Fruit fly (Drosophila melanogaster): ENCODE results near the gene CG6244.
A peak's percentile ranks its signal among the peaks of the same experiment; 100 is the strongest.

CG6244 gene

DNA sequence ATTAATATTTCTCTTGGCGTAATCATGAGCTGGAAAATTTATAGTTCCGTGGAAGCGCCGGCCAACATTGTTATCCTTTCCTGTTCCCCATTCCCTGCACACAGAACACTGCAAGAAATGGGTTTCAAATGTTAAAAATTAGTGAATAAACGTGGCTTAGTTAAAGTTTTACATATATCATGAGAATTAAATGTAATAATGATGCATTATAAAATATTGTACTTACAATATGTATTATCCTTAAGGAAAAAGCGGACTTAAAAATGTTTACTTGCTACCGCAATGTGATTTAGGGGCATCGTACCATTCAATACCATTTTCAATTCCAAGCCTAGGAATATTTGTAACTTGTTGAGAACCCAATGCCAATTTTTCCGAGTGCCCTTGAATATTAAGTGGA, 5.5 kb upstream of the CG6244 start (continued):
- TF ChIP-seq CG10979 (tag; optimal IDR thresholded peaks at IDR 0.05) (peak; percentile 31), CG3163 (GFP tag; optimal IDR thresholded peaks at IDR 0.05) (no peak), CG7786 (GFP tag; optimal IDR thresholded peaks at IDR 0.05) (no peak)

DNA sequence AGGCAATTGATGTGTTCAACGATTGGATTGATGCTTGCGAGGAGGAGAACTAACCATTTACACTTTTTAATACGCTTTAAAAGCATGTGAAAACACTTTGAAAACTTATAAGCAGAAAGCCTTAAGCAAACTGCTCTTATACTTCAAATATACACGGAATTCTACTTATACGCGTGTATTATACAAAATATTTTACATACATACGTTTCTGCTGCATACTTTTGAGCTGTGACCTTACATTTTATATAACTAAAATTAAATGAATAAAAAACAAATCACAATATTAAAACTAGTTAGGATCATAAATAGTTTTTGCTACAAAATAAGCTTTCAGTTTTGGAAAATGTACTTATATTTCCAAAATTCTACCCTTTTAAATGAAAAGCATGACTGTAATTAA, 545 bp downstream of the CG6244 start:
- no peak for TF ChIP-seq ci (GFP tag; IDR thresholded peaks at IDR 0.05)
- no peak for TF ChIP-seq Dp (GFP tag; optimal IDR thresholded peaks at IDR 0.05)
- 0 out of 3 replicates have a peak, but pooled peaks have one; percentile 5 for TF ChIP-seq CG7963 (GFP tag; IDR thresholded peaks at IDR 0.05; ENCODE audit: partially characterized antibody)
- TF ChIP-seq amos (GFP tag; IDR thresholded peaks at IDR 0.05; ENCODE audit: partially characterized antibody): peak; percentile 44
- TF ChIP-seq CG15479 (GFP tag; optimal IDR thresholded peaks at IDR 0.05): no peak
- TF ChIP-seq Pdp1 (GFP tag; optimal IDR thresholded peaks at IDR 0.05): peak in 1 of 2 experiments; percentile 91
- TF ChIP-seq CG1647 (GFP tag; optimal IDR thresholded peaks at IDR 0.05): no peak
- TF ChIP-seq Nf-YB (GFP tag; optimal IDR thresholded peaks at IDR 0.05): no peak
- TF ChIP-seq Atf-2 (GFP tag; optimal IDR thresholded peaks at IDR 0.05): no peak
- peak; percentile 60 for TF ChIP-seq CTCF (GFP tag; optimal IDR thresholded peaks at IDR 0.05)
- no peak for TF ChIP-seq nmo (GFP tag; optimal IDR thresholded peaks at IDR 0.05)
- no peak for TF ChIP-seq CG14014 (GFP tag; IDR thresholded peaks at IDR 0.05)
- peak; percentile 68 for TF ChIP-seq CG2199 (GFP tag; IDR thresholded peaks at IDR 0.05)
- TF ChIP-seq h (optimal IDR thresholded peaks at IDR 0.05): no peak
- no peak for TF ChIP-seq YL-1 (GFP tag; optimal IDR thresholded peaks at IDR 0.05)
- TF ChIP-seq stwl (tag; optimal IDR thresholded peaks at IDR 0.05): peak; percentile 30
- no peak for TF ChIP-seq CG9437 (GFP tag; optimal IDR thresholded peaks at IDR 0.05)
- TF ChIP-seq bbx (GFP tag; IDR thresholded peaks at IDR 0.05; ENCODE audit: partially characterized antibody): 0 out of 2 replicates have a peak, but pooled peaks have one; percentile 12
- no peak for TF ChIP-seq CG31441 (GFP tag; IDR thresholded peaks at IDR 0.05)
- peak; percentile 42 for TF ChIP-seq Bgb (GFP tag; IDR thresholded peaks at IDR 0.05; ENCODE audit: partially characterized antibody)
- no peak for TF ChIP-seq ham (GFP tag; IDR thresholded peaks at IDR 0.05)
- TF ChIP-seq CG2202 (tag; optimal IDR thresholded peaks at IDR 0.05): no peak

DNA sequence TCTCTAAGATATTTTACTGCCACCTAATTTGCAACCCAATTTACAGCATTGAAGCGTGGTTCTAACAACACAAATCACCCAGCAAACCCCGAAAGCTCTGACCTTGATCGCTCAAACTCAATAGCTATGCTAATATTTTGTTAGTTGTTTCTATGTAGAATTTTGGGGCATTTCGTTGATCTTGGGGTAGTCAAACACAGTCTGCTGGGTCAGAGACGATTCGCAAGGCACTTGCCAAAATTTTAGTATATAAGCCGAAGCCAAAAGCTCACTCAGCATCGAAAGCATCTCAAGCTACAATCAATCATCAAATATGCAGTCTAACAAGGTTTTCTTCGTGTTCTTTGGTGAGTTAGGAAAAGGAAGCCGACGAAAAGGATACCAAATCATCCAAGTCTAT, 1.1 kb downstream of the CG6244 start, which contains the start of gene CG13445:
CG13445 (plus strand) TSS at position 301 of the 400 bp plus-strand sequence.
- no peak for TF ChIP-seq Chrac-16 (GFP tag; optimal IDR thresholded peaks at IDR 0.05)
- TF ChIP-seq Med (GFP tag): peak; percentile 57
- TF ChIP-seq sim (GFP tag; IDR thresholded peaks at IDR 0.05): 0 out of 2 replicates have a peak, but pooled peaks have one; percentile 3
- TF ChIP-seq ro (GFP tag; IDR thresholded peaks at IDR 0.05): no peak

DNA sequence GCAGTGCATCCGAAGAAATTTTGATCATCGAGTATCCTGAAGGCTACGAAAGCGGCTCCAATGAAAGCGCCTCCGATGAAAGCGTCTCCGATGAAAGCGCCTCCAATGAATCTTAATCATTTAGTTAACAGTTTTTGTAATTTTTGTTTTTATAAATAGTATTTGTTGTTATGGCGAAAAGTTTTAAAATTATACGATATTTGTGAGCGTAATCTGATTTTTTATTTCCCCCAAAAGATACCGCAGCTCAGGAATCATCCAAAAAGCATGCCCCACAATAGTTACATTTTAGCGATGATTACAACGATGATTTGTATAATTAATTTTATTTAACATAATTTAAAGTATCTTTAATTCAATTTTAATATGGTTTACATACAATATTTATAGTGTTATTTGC, 1.6 kb downstream of the CG6244 start:
- TF ChIP-seq CG13287 (GFP tag; IDR thresholded peaks at IDR 0.05; ENCODE audit: partially characterized antibody): peak; percentile 32; the same call in 1 of the 2 replicates
- peak; percentile 62 for TF ChIP-seq sens (GFP tag)
- TF ChIP-seq unc-4 (GFP tag; IDR thresholded peaks at IDR 0.05; ENCODE audit: partially characterized antibody): peak; percentile 27; the same call in 1 of the 2 replicates
- peak; percentile 33 for TF ChIP-seq BEAF-32 (GFP tag; optimal IDR thresholded peaks at IDR 0.05)
- TF ChIP-seq CG9437 (GFP tag; optimal IDR thresholded peaks at IDR 0.05): no peak
- TF ChIP-seq Scr (GFP tag; IDR thresholded peaks at IDR 0.05; ENCODE audit: partially characterized antibody): peak; percentile 43
- TF ChIP-seq HLH4C (GFP tag; IDR thresholded peaks at IDR 0.05; ENCODE audit: partially characterized antibody): 0 out of 3 replicates have a peak, but pooled peaks have one; percentile 24
- TF ChIP-seq lola (GFP tag; optimal IDR thresholded peaks at IDR 0.05): peak in 1 of 3 experiments; percentile 39
- no peak for TF ChIP-seq fu2 (GFP tag; optimal IDR thresholded peaks at IDR 0.05)
- no peak for TF ChIP-seq sna (GFP tag; IDR thresholded peaks at IDR 0.05; ENCODE audit: partially characterized antibody)

Data from whole organism, embryonic.